Fruit fly (Drosophila melanogaster) whole organism, embryonic: ENCODE data around the gene CG13117.

ENCODE experiments used
- Ada2b ChIP-seq: fragments of 200-800 bp; sonication (Bioruptor generic); IDR thresholded peaks from 2 replicates; pipeline ENCODE4 v1.3.6; 2022; ENCODE audit warnings: missing biosample characterization, missing genetic modification characterization
- Asciz ChIP-seq: fragments of 200-800 bp; sonication (Bioruptor generic); optimal IDR thresholded peaks from 2 replicates; lab custom pipeline; 2017; ENCODE audit warnings: missing biosample characterization, mild to moderate bottlenecking, missing genetic modification characterization, missing genetic modification reagents
- B-H1 ChIP-seq: fragments of 200-800 bp; sonication (Bioruptor generic); IDR thresholded peaks from 3 replicates; pipeline ENCODE4 v1.3.6; 2022; ENCODE audit warnings: missing biosample characterization, missing genetic modification characterization
- CG10543 ChIP-seq: fragments of 200-800 bp; sonication (Bioruptor generic); optimal IDR thresholded peaks from 3 replicates; lab custom pipeline; 2017; ENCODE audit warnings: missing biosample characterization, mild to moderate bottlenecking, missing genetic modification characterization, moderate library complexity
- CG11560 ChIP-seq: fragments of 200-800 bp; sonication (Bioruptor generic); IDR thresholded peaks from 3 replicates; pipeline ENCODE4 v1.3.6; 2022; ENCODE audit warnings: missing biosample characterization, missing genetic modification characterization
- CG12942 ChIP-seq: fragments of 200-800 bp; sonication (Bioruptor generic); optimal IDR thresholded peaks from 3 replicates; lab custom pipeline; 2016; ENCODE audit warnings: missing biosample characterization, missing genetic modification characterization
- CG13123 ChIP-seq: fragments of 200-800 bp; sonication (Bioruptor generic); optimal IDR thresholded peaks from 2 replicates; lab custom pipeline; 2016; ENCODE audit warnings: missing biosample characterization, missing genetic modification characterization
- CG13894 ChIP-seq: fragments of 200-800 bp; sonication (Bioruptor generic); optimal IDR thresholded peaks from 3 replicates; lab custom pipeline; 2018; ENCODE audit warnings: missing biosample characterization, mild to moderate bottlenecking, missing genetic modification characterization, moderate library complexity
- CG14441 ChIP-seq: fragments of 200-800 bp; sonication (Bioruptor generic); IDR thresholded peaks from 2 replicates; pipeline ENCODE4 v1.3.6; 2022; ENCODE audit warnings: missing biosample characterization, missing genetic modification characterization
- CG14710 ChIP-seq: fragments of 200-800 bp; sonication (Bioruptor generic); optimal IDR thresholded peaks from 3 replicates; lab custom pipeline; 2019; ENCODE audit warnings: missing biosample characterization, mild to moderate bottlenecking, missing genetic modification characterization, moderate library complexity
- CG1529 ChIP-seq: fragments of 200-800 bp; sonication (Bioruptor generic); optimal IDR thresholded peaks from 3 replicates; lab custom pipeline; 2018; ENCODE audit warnings: missing biosample characterization, missing genetic modification characterization
- CG15514 ChIP-seq: fragments of 200-800 bp; sonication (Bioruptor generic); optimal IDR thresholded peaks from 3 replicates; lab custom pipeline; 2017; ENCODE audit warnings: missing biosample characterization, missing genetic modification characterization, mild to moderate bottlenecking, moderate library complexity, missing genetic modification reagents
- CG16815 ChIP-seq: fragments of 200-800 bp; sonication (Bioruptor generic); optimal IDR thresholded peaks from 3 replicates; lab custom pipeline; 2017; ENCODE audit warnings: missing biosample characterization, mild to moderate bottlenecking, missing genetic modification characterization
- CG17385 ChIP-seq: fragments of 200-800 bp; sonication (Bioruptor generic); optimal IDR thresholded peaks from 3 replicates; lab custom pipeline; 2018; ENCODE audit warnings: missing biosample characterization, mild to moderate bottlenecking, missing genetic modification characterization
- CG17802 ChIP-seq: fragments of 200-800 bp; sonication (Bioruptor generic); optimal IDR thresholded peaks from 2 replicates; lab custom pipeline; 2018; ENCODE audit warnings: missing biosample characterization, mild to moderate bottlenecking, missing genetic modification characterization, moderate library complexity
- CG1792 ChIP-seq: fragments of 200-800 bp; sonication (Bioruptor generic); optimal IDR thresholded peaks from 2 replicates; lab custom pipeline; 2016; ENCODE audit warnings: missing biosample characterization, missing genetic modification characterization
- CG2129 ChIP-seq: fragments of 200-800 bp; sonication (Bioruptor generic); IDR thresholded peaks from 2 replicates; pipeline ENCODE4 v1.3.6; 2022; ENCODE audit warnings: missing biosample characterization, missing genetic modification characterization; ENCODE audit not compliant: partially characterized antibody
- CG2678 ChIP-seq: fragments of 200-800 bp; sonication (Bioruptor generic); optimal IDR thresholded peaks from 3 replicates; lab custom pipeline; 2019; ENCODE audit warnings: missing biosample characterization, mild to moderate bottlenecking, missing genetic modification characterization, moderate library complexity
- CG2889 ChIP-seq: fragments of 200-800 bp; sonication (Bioruptor generic); IDR thresholded peaks from 3 replicates; pipeline ENCODE4 v1.3.6; 2022; ENCODE audit warnings: missing biosample characterization, missing genetic modification characterization
- CG4404 ChIP-seq: fragments of 200-800 bp; sonication (Bioruptor generic); IDR thresholded peaks from 2 replicates; pipeline ENCODE4 v1.3.6; 2022; ENCODE audit warnings: missing biosample characterization, missing genetic modification characterization
- CG4424 ChIP-seq: fragments of 200-800 bp; sonication (Bioruptor generic); optimal IDR thresholded peaks from 3 replicates; lab custom pipeline; 2016; ENCODE audit warnings: missing biosample characterization, missing genetic modification characterization
- CG6175 ChIP-seq: fragments of 200-800 bp; sonication (Bioruptor generic); IDR thresholded peaks from 3 replicates; pipeline ENCODE4 v1.3.6; 2022; ENCODE audit warnings: missing biosample characterization, missing genetic modification characterization
- CG6254 ChIP-seq: fragments of 200-800 bp; sonication (Bioruptor generic); optimal IDR thresholded peaks from 3 replicates; lab custom pipeline; 2017; ENCODE audit warnings: mild to moderate bottlenecking, missing biosample characterization, missing genetic modification reagents, missing genetic modification characterization
- CG7987 ChIP-seq: fragments of 200-800 bp; sonication (Bioruptor generic); optimal IDR thresholded peaks from 2 replicates; lab custom pipeline; 2018; ENCODE audit warnings: missing biosample characterization, mild to moderate bottlenecking, missing genetic modification characterization, moderate library complexity
- CG8765 ChIP-seq: fragments of 200-800 bp; sonication (Bioruptor generic); IDR thresholded peaks from 2 replicates; pipeline ENCODE4 v1.3.6; 2022; ENCODE audit warnings: missing biosample characterization, missing genetic modification characterization
- Dip3 ChIP-seq: fragments of 200-800 bp; sonication (Bioruptor generic); optimal IDR thresholded peaks from 3 replicates; lab custom pipeline; 2016; ENCODE audit warnings: missing biosample characterization, missing genetic modification characterization
- Dref ChIP-seq: fragments of 200-800 bp; sonication (Bioruptor generic); IDR thresholded peaks from 2 replicates; pipeline ENCODE4 v1.3.6; 2022; ENCODE audit warnings: missing biosample characterization, missing genetic modification characterization
- ERR ChIP-seq: fragments of 200-800 bp; sonication (Bioruptor generic); optimal IDR thresholded peaks from 2 replicates; lab custom pipeline; 2016; ENCODE audit warnings: missing biosample characterization, missing genetic modification characterization
- Fer2 ChIP-seq: fragments of 200-800 bp; sonication (Bioruptor generic); optimal IDR thresholded peaks from 2 replicates; lab custom pipeline; 2018; ENCODE audit warnings: missing biosample characterization, mild to moderate bottlenecking, missing genetic modification characterization, moderate library complexity
- HLH54F ChIP-seq: fragments of 200-800 bp; sonication (Bioruptor generic); optimal IDR thresholded peaks from 3 replicates; lab custom pipeline; 2016; ENCODE audit warnings: missing biosample characterization, missing genetic modification characterization
- NFAT ChIP-seq: fragments of 200-800 bp; sonication (Bioruptor generic); IDR thresholded peaks from 2 replicates; pipeline ENCODE4 v1.3.6; 2022; ENCODE audit warnings: missing biosample characterization, missing genetic modification characterization
- Nf-YA ChIP-seq: fragments of 200-800 bp; sonication (Bioruptor generic); IDR thresholded peaks from 2 replicates; pipeline ENCODE4 v1.3.6; 2022; ENCODE audit warnings: missing biosample characterization, missing genetic modification characterization
- Oli ChIP-seq: fragments of 200-800 bp; sonication (Bioruptor generic); optimal IDR thresholded peaks from 2 replicates; lab custom pipeline; 2018; ENCODE audit warnings: missing biosample characterization, mild to moderate bottlenecking, missing genetic modification characterization, moderate library complexity
- Rx ChIP-seq: fragments of 200-800 bp; sonication (Bioruptor generic); IDR thresholded peaks from 2 replicates; pipeline ENCODE4 v1.3.6; 2022; ENCODE audit warnings: missing biosample characterization, missing genetic modification characterization
- Usf ChIP-seq: fragments of 200-800 bp; sonication (Bioruptor generic); optimal IDR thresholded peaks from 2 replicates; lab custom pipeline; 2017; ENCODE audit warnings: missing genotype, missing biosample characterization, missing genetic modification characterization
- bbx ChIP-seq: fragments of 200-800 bp; sonication (Bioruptor generic); IDR thresholded peaks from 2 replicates; pipeline ENCODE4 v1.3.6; 2022; ENCODE audit warnings: missing biosample characterization, missing genetic modification characterization; ENCODE audit not compliant: partially characterized antibody
- caup ChIP-seq: fragments of 200-800 bp; sonication (Bioruptor generic); optimal IDR thresholded peaks from 3 replicates; lab custom pipeline; 2017; ENCODE audit warnings: missing biosample characterization, mild to moderate bottlenecking, missing genetic modification characterization, moderate library complexity; ENCODE audit not compliant: severe bottlenecking
- eve ChIP-seq, 2 experiments: fragments of >200 bp; optimal IDR thresholded peaks; 2 replicates each; lab custom pipeline; 2017; ENCODE audit warnings: missing biosample characterization in 2 of 2, missing genetic modification characterization in 2 of 2
- grau ChIP-seq: fragments of 200-800 bp; optimal IDR thresholded peaks from 3 replicates; lab custom pipeline; 2019; ENCODE audit warnings: missing biosample characterization, mild to moderate bottlenecking, missing genetic modification characterization, moderate library complexity
- ken ChIP-seq: fragments of 200-800 bp; sonication (Bioruptor generic); IDR thresholded peaks from 3 replicates; pipeline ENCODE4 v1.3.6; 2022; ENCODE audit warnings: missing biosample characterization, missing genetic modification characterization
- lmd ChIP-seq: fragments of 200-800 bp; sonication (Bioruptor generic); IDR thresholded peaks from 2 replicates; pipeline ENCODE4 v1.3.6; 2022; ENCODE audit warnings: missing biosample characterization, missing genetic modification characterization
- luna ChIP-seq: fragments of 200-800 bp; sonication (Bioruptor generic); optimal IDR thresholded peaks from 2 replicates; lab custom pipeline; 2016; ENCODE audit warnings: missing biosample characterization, missing genetic modification characterization
- org-1 ChIP-seq: fragments of 200-800 bp; sonication (Bioruptor generic); optimal IDR thresholded peaks from 2 replicates; lab custom pipeline; 2017; ENCODE audit warnings: missing biosample characterization, missing genetic modification characterization
- pho ChIP-seq: fragments of 200-800 bp; sonication (Bioruptor generic); optimal IDR thresholded peaks from 2 replicates; lab custom pipeline; 2016; ENCODE audit warnings: missing biosample characterization, missing genetic modification characterization
- pum ChIP-seq: fragments of 200-800 bp; sonication (Bioruptor generic); optimal IDR thresholded peaks from 2 replicates; lab custom pipeline; 2016; ENCODE audit warnings: missing biosample characterization, missing genetic modification characterization
- rib ChIP-seq: fragments of 200-800 bp; sonication (Bioruptor generic); IDR thresholded peaks from 2 replicates; pipeline ENCODE4 v1.3.6; 2022; ENCODE audit warnings: missing biosample characterization, missing genetic modification characterization
- sens-2 ChIP-seq: fragments of 200-800 bp; sonication (Bioruptor generic); IDR thresholded peaks from 2 replicates; pipeline ENCODE4 v1.3.6; 2022; ENCODE audit warnings: missing biosample characterization, missing genetic modification characterization
- ssp ChIP-seq: fragments of 200-800 bp; sonication (Bioruptor generic); IDR thresholded peaks from 2 replicates; pipeline ENCODE4 v1.3.6; 2022; ENCODE audit warnings: missing biosample characterization, missing genetic modification characterization
- stc ChIP-seq: fragments of 200-800 bp; sonication (Bioruptor generic); IDR thresholded peaks from 2 replicates; pipeline ENCODE4 v1.3.6; 2022; ENCODE audit warnings: missing biosample characterization, missing genetic modification characterization
- vvl ChIP-seq: fragments of 200-800 bp; sonication (Bioruptor generic); IDR thresholded peaks from 2 replicates; pipeline ENCODE4 v1.3.6; 2022; ENCODE audit warnings: missing biosample characterization, missing genetic modification characterization
- wek ChIP-seq: fragments of 200-800 bp; sonication (Bioruptor generic); optimal IDR thresholded peaks from 3 replicates; lab custom pipeline; 2018; ENCODE audit warnings: missing biosample characterization, mild to moderate bottlenecking, missing genetic modification characterization, moderate library complexity

The CG13117 gene

dm6 chr2L:9782176-9782581 lies 45.7 kb downstream of the CG13117 start, which contains the start of gene IP3K1 (continued):
- TF ChIP-seq rib (GFP tag; lab: Robert Waterston, UW) (peak; percentile 67), CG2889 (GFP tag; lab: Robert Waterston, UW) (no peak), CG10543 (GFP tag; lab: Kevin White, UChicago) (peak; percentile 85), CG14710 (tag; lab: Kevin White, UChicago) (no peak), pho (no peak), CG15514 (GFP tag; lab: Kevin White, UChicago) (peak; percentile 63), stc (GFP tag; lab: Robert Waterston, UW) (peak; percentile 72; the same call in 1 of the 2 replicates), CG14441 (GFP tag; lab: Robert Waterston, UW) (peak; percentile 49; the same call in 1 of the 2 replicates), B-H1 (GFP tag; lab: Robert Waterston, UW) (no peak), CG17385 (GFP tag; lab: Kevin White, UChicago) (peak; percentile 48), Nf-YA (GFP tag; lab: Robert Waterston, UW) (peak; percentile 44; the same call in 1 of the 2 replicates), HLH54F (GFP tag; lab: Kevin White, UChicago) (peak; percentile 28), sens-2 (GFP tag; lab: Robert Waterston, UW) (0 out of 2 replicates have a peak, but pooled peaks have one; percentile 15), grau (tag; lab: Kevin White, UChicago) (peak; percentile 40), Usf (GFP tag; lab: Kevin White, UChicago) (no peak), org-1 (GFP tag; lab: Kevin White, UChicago) (no peak), CG8765 (GFP tag; lab: Robert Waterston, UW) (no peak), CG2678 (tag; lab: Kevin White, UChicago) (peak; percentile 35), Dref (GFP tag; lab: Robert Waterston, UW) (0 out of 2 replicates have a peak, but pooled peaks have one; percentile 10), CG6254 (no peak), Rx (GFP tag; lab: Robert Waterston, UW) (no peak), CG2129 (no peak), CG16815 (GFP tag; lab: Kevin White, UChicago) (no peak), CG13123 (GFP tag; lab: Kevin White, UChicago) (no peak), ken (GFP tag; lab: Robert Waterston, UW) (no peak), CG12942 (GFP tag; lab: Kevin White, UChicago) (no peak), NFAT (GFP tag; lab: Robert Waterston, UW) (peak; percentile 39; the same call in 1 of the 2 replicates), wek (GFP tag; lab: Kevin White, UChicago) (peak; percentile 24), CG1792 (GFP tag; lab: Kevin White, UChicago) (no peak), ERR (peak; percentile 28), CG17802 (tag; lab: Kevin White, UChicago) (no peak), caup (peak; percentile 58), lmd (GFP tag; lab: Robert Waterston, UW) (peak; percentile 15; the same call in 1 of the 2 replicates), Fer2 (tag; lab: Kevin White, UChicago) (no peak), bbx (GFP tag; lab: Robert Waterston, UW) (peak; percentile 74), Oli (tag; lab: Kevin White, UChicago) (no peak), CG1529 (peak; percentile 13), Asciz (no peak), Dip3 (GFP tag; lab: Kevin White, UChicago) (no peak), luna (GFP tag; lab: Kevin White, UChicago) (no peak), CG13894 (tag; lab: Kevin White, UChicago) (peak; percentile 92), CG6175 (GFP tag; lab: Robert Waterston, UW) (0 out of 3 replicates have a peak, but pooled peaks have one; percentile 45), CG11560 (tag; lab: Robert Waterston, UW) (no peak), eve (GFP tag; optimal IDR thresholded peaks at IDR 0.05; lab: Kevin White, UChicago) (no peak), CG7987 (GFP tag; lab: Kevin White, UChicago) (peak; percentile 66), vvl (GFP tag; lab: Robert Waterston, UW) (peak; percentile 79), ssp (no peak), CG4404 (GFP tag; lab: Robert Waterston, UW) (no peak), CG4424 (GFP tag; lab: Kevin White, UChicago) (no peak), Ada2b (GFP tag; lab: Robert Waterston, UW) (peak; percentile 39; the same call in 1 of the 2 replicates), pum (GFP tag; lab: Kevin White, UChicago) (no peak)
